Fruit fly (Drosophila melanogaster): ENCODE data around the gene Scsalpha1.

DNA sequence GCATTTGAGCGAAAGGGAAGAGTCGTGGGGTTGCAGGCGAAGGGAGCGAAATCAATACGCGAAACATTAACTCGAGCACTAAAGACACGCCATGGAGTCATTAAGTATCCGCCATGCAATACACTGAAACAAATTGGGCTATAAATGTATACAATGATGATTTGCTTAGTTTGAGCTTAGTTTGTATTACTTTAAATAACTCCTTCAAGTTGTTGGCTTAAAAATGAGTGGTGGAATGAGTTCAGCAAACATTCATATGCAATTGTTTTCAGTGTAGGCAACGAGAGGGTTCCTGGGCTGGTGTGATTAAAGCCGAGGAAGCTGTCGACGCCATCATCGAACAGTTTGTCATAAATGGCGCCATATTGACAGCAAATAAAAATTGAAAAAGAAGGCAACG lies 16.3 kb upstream of the Scsalpha1 start:
- TF ChIP-seq usp (GFP tag; optimal IDR thresholded peaks at IDR 0.05): no peak
- TF ChIP-seq CG8478 (optimal IDR thresholded peaks at IDR 0.05): no peak
- no peak for TF ChIP-seq psq (optimal IDR thresholded peaks at IDR 0.05)
- no peak for TF ChIP-seq EcR (GFP tag; optimal IDR thresholded peaks at IDR 0.05)

Data from whole organism.